Fruit fly (Drosophila melanogaster) whole organism, embryonic: Measurements from ENCODE around the gene CG34290.

Experiments used
- Abd-B ChIP-seq: fragments of 200-800 bp; sonication (Bioruptor generic); optimal IDR thresholded peaks from 2 replicates; lab custom pipeline; 2018; ENCODE audit warnings: missing biosample characterization, mild to moderate bottlenecking, missing genetic modification characterization, moderate library complexity
- Bteb2 ChIP-seq: fragments of 200-800 bp; sonication (Bioruptor generic); optimal IDR thresholded peaks from 2 replicates; lab custom pipeline; 2016; ENCODE audit warnings: missing biosample characterization, missing genetic modification characterization
- CG1024 ChIP-seq: fragments of 200-800 bp; sonication (Bioruptor generic); IDR thresholded peaks from 2 replicates; pipeline ENCODE4 v1.3.6; 2022; ENCODE audit warnings: missing biosample characterization, missing genetic modification characterization
- CG12155 ChIP-seq: fragments of 200-800 bp; sonication (Bioruptor generic); optimal IDR thresholded peaks from 3 replicates; lab custom pipeline; 2016; ENCODE audit warnings: missing biosample characterization, missing genetic modification characterization
- CG12659 ChIP-seq: fragments of 200-800 bp; sonication (Bioruptor generic); optimal IDR thresholded peaks from 3 replicates; lab custom pipeline; 2017; ENCODE audit warnings: mild to moderate bottlenecking, missing biosample characterization, missing genetic modification reagents, missing genetic modification characterization
- CG13296 ChIP-seq: fragments of 200-800 bp; sonication (Bioruptor generic); optimal IDR thresholded peaks from 3 replicates; lab custom pipeline; 2018; ENCODE audit warnings: missing biosample characterization, mild to moderate bottlenecking, missing genetic modification characterization
- CG14050 ChIP-seq: fragments of 200-800 bp; sonication (Bioruptor generic); IDR thresholded peaks from 3 replicates; pipeline ENCODE4 v1.3.6; 2022; ENCODE audit warnings: missing biosample characterization, missing genetic modification characterization
- CG16813 ChIP-seq: fragments of 200-800 bp; sonication (Bioruptor generic); IDR thresholded peaks from 3 replicates; pipeline ENCODE4 v1.3.6; 2022; ENCODE audit warnings: missing biosample characterization, missing genetic modification characterization; ENCODE audit not compliant: partially characterized antibody
- CG17802 ChIP-seq: fragments of 200-800 bp; sonication (Bioruptor generic); optimal IDR thresholded peaks from 2 replicates; lab custom pipeline; 2018; ENCODE audit warnings: missing biosample characterization, mild to moderate bottlenecking, missing genetic modification characterization, moderate library complexity
- CG18599 ChIP-seq: fragments of 200-800 bp; sonication (Bioruptor generic); optimal IDR thresholded peaks from 3 replicates; lab custom pipeline; 2017; ENCODE audit warnings: missing biosample characterization, missing genetic modification characterization, mild to moderate bottlenecking, moderate library complexity, missing genetic modification reagents
- CG2875 ChIP-seq: fragments of 200-800 bp; sonication (Bioruptor generic); optimal IDR thresholded peaks from 2 replicates; lab custom pipeline; 2017; ENCODE audit warnings: missing biosample characterization, mild to moderate bottlenecking, missing genetic modification characterization, missing genetic modification reagents
- CG30431 ChIP-seq: fragments of 200-800 bp; sonication (Bioruptor generic); optimal IDR thresholded peaks from 2 replicates; lab custom pipeline; 2017; ENCODE audit warnings: missing biosample characterization, missing genetic modification characterization
- CG3065 ChIP-seq: fragments of 200-800 bp; sonication (Bioruptor generic); optimal IDR thresholded peaks from 2 replicates; lab custom pipeline; 2016; ENCODE audit warnings: missing biosample characterization, missing genetic modification characterization
- CG34376 ChIP-seq: fragments of 200-800 bp; sonication (Bioruptor generic); optimal IDR thresholded peaks from 2 replicates; lab custom pipeline; 2018; ENCODE audit warnings: missing biosample characterization, mild to moderate bottlenecking, missing genetic modification characterization
- CG4282 ChIP-seq: fragments of 200-800 bp; sonication (Bioruptor generic); optimal IDR thresholded peaks from 2 replicates; lab custom pipeline; 2016; ENCODE audit warnings: missing biosample characterization, missing genetic modification characterization
- CG4404 ChIP-seq: fragments of 200-800 bp; sonication (Bioruptor generic); IDR thresholded peaks from 2 replicates; pipeline ENCODE4 v1.3.6; 2022; ENCODE audit warnings: missing biosample characterization, missing genetic modification characterization
- CG5953 ChIP-seq: fragments of 200-800 bp; sonication (Bioruptor generic); IDR thresholded peaks from 2 replicates; pipeline ENCODE4 v1.3.6; 2022; ENCODE audit warnings: missing biosample characterization, missing genetic modification characterization
- CG6791 ChIP-seq: fragments of 200-800 bp; sonication (Bioruptor generic); IDR thresholded peaks from 3 replicates; pipeline ENCODE4 v1.3.6; 2022; ENCODE audit warnings: missing biosample characterization, missing genetic modification characterization; ENCODE audit not compliant: partially characterized antibody
- CG7271 ChIP-seq: fragments of 200-800 bp; sonication (Bioruptor generic); optimal IDR thresholded peaks from 2 replicates; lab custom pipeline; 2018; ENCODE audit warnings: missing biosample characterization, mild to moderate bottlenecking, missing genetic modification characterization, moderate library complexity
- CG8924 ChIP-seq: fragments of 200-800 bp; optimal IDR thresholded peaks from 3 replicates; lab custom pipeline; 2019; ENCODE audit warnings: missing biosample characterization, mild to moderate bottlenecking, missing genetic modification characterization, moderate library complexity
- CG9932 ChIP-seq: fragments of 200-800 bp; sonication (Bioruptor generic); IDR thresholded peaks from 2 replicates; pipeline ENCODE4 v1.3.6; 2022; ENCODE audit warnings: missing biosample characterization, missing genetic modification characterization
- Fer1 ChIP-seq: fragments of 200-800 bp; sonication (Bioruptor generic); optimal IDR thresholded peaks from 2 replicates; lab custom pipeline; 2017; ENCODE audit warnings: missing biosample characterization, mild to moderate bottlenecking, missing genetic modification characterization
- Hey ChIP-seq: fragments of 200-800 bp; sonication (Bioruptor generic); optimal IDR thresholded peaks from 3 replicates; lab custom pipeline; 2018; ENCODE audit warnings: missing biosample characterization, mild to moderate bottlenecking, missing genetic modification characterization
- Hmx ChIP-seq: fragments of 200-800 bp; sonication (Bioruptor generic); optimal IDR thresholded peaks from 2 replicates; lab custom pipeline; 2016; ENCODE audit warnings: missing biosample characterization, missing genetic modification characterization
- NC2β ChIP-seq: fragments of 200-800 bp; sonication (Bioruptor generic); optimal IDR thresholded peaks from 2 replicates; lab custom pipeline; 2016; ENCODE audit warnings: missing biosample characterization, missing genetic modification characterization
- Nf-YA ChIP-seq: fragments of 200-800 bp; sonication (Bioruptor generic); IDR thresholded peaks from 2 replicates; pipeline ENCODE4 v1.3.6; 2022; ENCODE audit warnings: missing biosample characterization, missing genetic modification characterization
- Nf-YB ChIP-seq: fragments of 200-800 bp; sonication (Bioruptor generic); optimal IDR thresholded peaks from 3 replicates; lab custom pipeline; 2019; ENCODE audit warnings: missing biosample characterization, mild to moderate bottlenecking, missing genetic modification characterization, moderate library complexity
- Nf-YC ChIP-seq: fragments of 200-800 bp; optimal IDR thresholded peaks from 3 replicates; lab custom pipeline; 2019; ENCODE audit warnings: missing biosample characterization, mild to moderate bottlenecking, missing genetic modification characterization, moderate library complexity
- Ravus ChIP-seq: fragments of 200-800 bp; sonication (Bioruptor generic); IDR thresholded peaks from 2 replicates; pipeline ENCODE4 v1.3.6; 2022; ENCODE audit warnings: missing biosample characterization, missing genetic modification characterization
- Sin3A ChIP-seq: fragments of >200 bp; optimal IDR thresholded peaks from 2 replicates; lab custom pipeline; 2018
- Stat92E ChIP-seq, 3 experiments: fragments of >200 bp in 2 of 3; fragments of 200-800 bp in 1 of 3; sonication (Bioruptor generic) in 1 of 3; optimal IDR thresholded peaks; 2 replicates each; lab custom pipeline; 2017 to 2019; ENCODE audit warnings: missing biosample characterization in 3 of 3, missing genetic modification characterization in 3 of 3, mild to moderate bottlenecking in 1 of 3, moderate library complexity in 1 of 3
- TFAM ChIP-seq: fragments of 200-800 bp; sonication (Bioruptor generic); optimal IDR thresholded peaks from 2 replicates; lab custom pipeline; 2017; ENCODE audit warnings: missing biosample characterization, missing genetic modification characterization, inconsistent platforms
- abd-A ChIP-seq: fragments of 200-800 bp; sonication (Bioruptor generic); optimal IDR thresholded peaks from 3 replicates; lab custom pipeline; 2019; ENCODE audit warnings: missing biosample characterization, mild to moderate bottlenecking, missing genetic modification characterization, moderate library complexity
- ap ChIP-seq: fragments of 200-800 bp; sonication (Bioruptor generic); IDR thresholded peaks from 2 replicates; pipeline ENCODE4 v1.3.6; 2022; ENCODE audit warnings: missing biosample characterization, missing genetic modification characterization
- bab2 ChIP-seq: fragments of 200-800 bp; sonication (Bioruptor generic); optimal IDR thresholded peaks from 2 replicates; lab custom pipeline; 2016; ENCODE audit warnings: missing biosample characterization, missing genetic modification characterization
- chn ChIP-seq: fragments of 200-800 bp; sonication (Bioruptor generic); optimal IDR thresholded peaks from 2 replicates; lab custom pipeline; 2016; ENCODE audit warnings: missing biosample characterization, missing genetic modification characterization
- fd3F ChIP-seq: fragments of 200-800 bp; sonication (Bioruptor generic); optimal IDR thresholded peaks from 2 replicates; lab custom pipeline; 2018; ENCODE audit warnings: missing biosample characterization, mild to moderate bottlenecking, missing genetic modification characterization, moderate library complexity
- fu2 ChIP-seq: fragments of 200-800 bp; sonication (Bioruptor generic); optimal IDR thresholded peaks from 2 replicates; lab custom pipeline; 2016; ENCODE audit warnings: missing biosample characterization, missing genetic modification characterization
- gcm2 ChIP-seq: fragments of 200-800 bp; sonication (Bioruptor generic); optimal IDR thresholded peaks from 2 replicates; lab custom pipeline; 2016; ENCODE audit warnings: missing biosample characterization, missing genetic modification characterization
- hkb ChIP-seq, 2 experiments: fragments of 200-800 bp in 1 of 2; fragments of >200 bp in 1 of 2; sonication (Bioruptor generic) in 1 of 2; IDR thresholded peaks in 1 of 2; optimal IDR thresholded peaks in 1 of 2; 2 replicates each; pipeline versions ENCODE4 v1.3.6 to Lab custom; 2017 to 2022; ENCODE audit warnings: missing biosample characterization in 1 of 2, missing genetic modification characterization in 1 of 2
- oc ChIP-seq: fragments of 200-800 bp; sonication (Bioruptor generic); optimal IDR thresholded peaks from 2 replicates; lab custom pipeline; 2018; ENCODE audit warnings: missing biosample characterization, mild to moderate bottlenecking, missing genetic modification characterization, moderate library complexity
- org-1 ChIP-seq: fragments of 200-800 bp; sonication (Bioruptor generic); optimal IDR thresholded peaks from 2 replicates; lab custom pipeline; 2017; ENCODE audit warnings: missing biosample characterization, missing genetic modification characterization
- pho ChIP-seq: fragments of 200-800 bp; sonication (Bioruptor generic); optimal IDR thresholded peaks from 2 replicates; lab custom pipeline; 2016; ENCODE audit warnings: missing biosample characterization, missing genetic modification characterization
- sim ChIP-seq: fragments of 200-800 bp; sonication (Bioruptor generic); IDR thresholded peaks from 2 replicates; pipeline ENCODE4 v1.3.6; 2022; ENCODE audit warnings: missing biosample characterization, missing genetic modification characterization
- sima ChIP-seq: fragments of 200-800 bp; sonication (Bioruptor generic); optimal IDR thresholded peaks from 2 replicates; lab custom pipeline; 2016; ENCODE audit warnings: missing biosample characterization, missing genetic modification characterization
- trem ChIP-seq: fragments of 200-800 bp; optimal IDR thresholded peaks from 3 replicates; lab custom pipeline; 2019; ENCODE audit warnings: missing biosample characterization, mild to moderate bottlenecking, missing genetic modification characterization, moderate library complexity
- tx ChIP-seq: fragments of 200-800 bp; sonication (Bioruptor generic); optimal IDR thresholded peaks from 2 replicates; lab custom pipeline; 2016; ENCODE audit warnings: missing biosample characterization, missing genetic modification characterization
- z ChIP-seq: fragments of 200-800 bp; sonication (Bioruptor generic); IDR thresholded peaks from 3 replicates; pipeline ENCODE4 v1.3.6; 2022; ENCODE audit warnings: missing biosample characterization, missing genetic modification characterization

The CG34290 gene

dm6 chr3R:24295556-24296465, 6.2 kb upstream of the CG34290 start (continued):
- TF ChIP-seq Nf-YC (peak; percentile 21), Nf-YA (GFP tag; lab: Robert Waterston, UW) (peak; percentile 58), bab2 (peak; percentile 59), trem (tag; lab: Kevin White, UChicago) (peak; percentile 59), CG6791 (GFP tag; lab: Robert Waterston, UW) (no peak), CG5953 (GFP tag; lab: Robert Waterston, UW) (0 out of 2 replicates have a peak, but pooled peaks have one; percentile 56), CG1024 (GFP tag; lab: Robert Waterston, UW) (no peak), Stat92E (GFP tag; optimal IDR thresholded peaks at IDR 0.05; lab: Kevin White, UChicago) (no peak), TFAM (GFP tag; lab: Kevin White, UChicago) (peak; percentile 36), Nf-YB (GFP tag; lab: Kevin White, UChicago) (peak; percentile 44), CG9932 (GFP tag; lab: Robert Waterston, UW) (peak; percentile 84), fd3F (GFP tag; lab: Kevin White, UChicago) (peak; percentile 79), tx (GFP tag; lab: Kevin White, UChicago) (peak; percentile 42), Fer1 (GFP tag; lab: Kevin White, UChicago) (peak; percentile 71), CG4404 (GFP tag; lab: Robert Waterston, UW) (peak; percentile 84), abd-A (tag; lab: Kevin White, UChicago) (no peak), CG7271 (tag; lab: Kevin White, UChicago) (no peak), CG17802 (tag; lab: Kevin White, UChicago) (peak; percentile 12), Hey (tag; lab: Kevin White, UChicago) (peak; percentile 23), CG34376 (GFP tag; lab: Kevin White, UChicago) (no peak), z (GFP tag; lab: Robert Waterston, UW) (peak; percentile 49; the same call in 1 of the 3 replicates), chn (GFP tag; lab: Kevin White, UChicago) (peak; percentile 65), Hmx (GFP tag; lab: Kevin White, UChicago) (peak; percentile 18), Bteb2 (peak; percentile 73), CG14050 (GFP tag; lab: Robert Waterston, UW) (peak; percentile 67), gcm2 (GFP tag; lab: Kevin White, UChicago) (no peak), sim (no peak), Ravus (GFP tag; lab: Robert Waterston, UW) (no peak; the same call in none of the 2 replicates), pho (GFP tag; lab: Kevin White, UChicago) (peak; percentile 59), CG12155 (GFP tag; lab: Kevin White, UChicago) (peak; percentile 81), oc (peak; percentile 72), CG18599 (GFP tag; lab: Kevin White, UChicago) (peak; percentile 82), Abd-B (GFP tag; lab: Kevin White, UChicago) (peak; percentile 75), fu2 (GFP tag; lab: Kevin White, UChicago) (peak; percentile 54), org-1 (GFP tag; lab: Kevin White, UChicago) (peak; percentile 64), CG2875 (GFP tag; lab: Kevin White, UChicago) (peak; percentile 66), NC2β (GFP tag; lab: Kevin White, UChicago) (peak; percentile 54), CG8924 (peak; percentile 80), hkb (optimal IDR thresholded peaks at IDR 0.05; lab: Kevin White, UChicago) (no peak), hkb (GFP tag; IDR thresholded peaks at IDR 0.05; lab: Robert Waterston, UW) (peak; percentile 87), ap (GFP tag; lab: Robert Waterston, UW) (peak; percentile 65; the same call in 1 of the 2 replicates), CG3065 (GFP tag; lab: Kevin White, UChicago) (peak; percentile 22), CG13296 (peak; percentile 66), sima (GFP tag; lab: Kevin White, UChicago) (no peak), CG4282 (no peak), Sin3A (no peak), CG16813 (no peak), CG30431 (GFP tag; lab: Kevin White, UChicago) (peak; percentile 81), CG12659 (GFP tag; lab: Kevin White, UChicago) (peak; percentile 78)
